Fruit fly (Drosophila melanogaster): Measurements from ENCODE around the gene nes.

DNA sequence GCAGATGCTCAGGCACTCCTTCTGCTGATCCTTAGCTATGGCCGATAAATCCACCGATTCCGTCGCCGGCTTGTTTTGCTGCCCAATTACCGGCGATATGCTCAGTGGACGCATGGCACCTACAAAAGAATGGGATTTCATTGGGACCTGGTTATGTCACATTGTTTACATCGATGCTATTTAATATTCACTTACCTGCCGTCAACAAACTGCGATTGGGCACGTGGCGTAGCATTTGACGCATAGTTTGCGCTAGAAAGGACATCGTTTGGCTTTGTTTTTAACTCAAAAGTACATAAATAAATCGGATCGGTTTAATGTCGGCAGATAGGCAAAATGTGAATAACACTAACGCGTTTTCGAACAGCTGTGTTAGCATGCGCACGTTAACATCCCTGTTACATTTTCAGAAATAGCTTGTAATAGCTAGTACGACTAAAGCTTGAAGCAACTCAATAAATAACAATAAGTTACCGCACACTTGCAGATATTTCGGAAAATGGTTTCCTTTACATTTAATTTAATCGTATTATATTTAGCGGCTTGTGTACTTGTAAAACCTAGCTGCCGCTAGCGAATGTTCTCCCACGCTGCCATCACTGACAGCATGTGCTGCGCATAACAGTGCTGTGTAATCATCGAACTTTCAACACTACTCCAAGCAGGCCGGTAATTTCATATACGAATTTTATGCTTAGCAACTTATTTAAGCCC is 5.6 kb downstream of the nes start, which contains the start of the genes mRpL21 and rept:
- TF ChIP-seq Hr96 (GFP tag; optimal IDR thresholded peaks at IDR 0.05) (peak; percentile 64), CG5204 (GFP tag; optimal IDR thresholded peaks at IDR 0.05) (no peak), CG33017 (tag; optimal IDR thresholded peaks at IDR 0.05) (peak; percentile 54), Mnt (GFP tag; optimal IDR thresholded peaks at IDR 0.05) (peak; percentile 97), pad (GFP tag; optimal IDR thresholded peaks at IDR 0.05) (peak; percentile 64), ovo (GFP tag; optimal IDR thresholded peaks at IDR 0.05) (peak; percentile 48), CG12768 (GFP tag; optimal IDR thresholded peaks at IDR 0.05) (peak; percentile 76)
